Fruit fly (Drosophila melanogaster) ovary, adult (tissue): ENCODE results near the gene CG10184.

Source experiments
- CG17801 ChIP-seq: fragments of 200-800 bp; optimal IDR thresholded peaks from 2 replicates; lab custom pipeline; 2019; ENCODE audit warnings: missing biosample characterization, mild to moderate bottlenecking, missing genetic modification characterization, moderate library complexity; ENCODE audit not compliant: partially characterized antibody

The CG10184 gene

DNA sequence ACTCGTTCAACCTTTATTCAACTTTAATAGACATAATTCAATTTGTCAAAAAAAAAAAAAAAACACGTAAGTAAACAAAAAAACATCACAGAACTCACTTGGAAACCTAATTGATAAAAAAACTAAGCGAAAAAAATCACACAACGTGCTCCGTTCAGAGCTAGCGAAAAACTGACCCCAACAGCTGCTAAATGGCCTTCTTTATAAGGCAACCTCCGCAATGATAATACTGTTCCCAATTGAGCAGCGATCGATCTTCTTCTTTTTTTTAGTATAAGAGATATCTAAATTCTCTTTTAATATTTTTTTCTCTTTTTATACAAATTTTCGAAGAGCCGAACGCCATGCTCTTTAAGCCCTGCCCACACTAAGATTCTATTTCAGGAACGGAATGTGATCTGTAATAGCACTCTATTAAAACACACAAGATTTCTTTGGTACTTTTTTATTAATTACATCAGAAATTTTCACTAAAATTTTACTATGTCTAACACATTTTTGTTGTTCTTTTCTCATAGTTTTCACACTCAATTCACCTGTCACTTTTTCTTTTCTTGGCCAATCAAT is at the start of gene CG10184:
Gene CG10184, minus strand, starts transcription at position 181 of the 567 bp plus-strand sequence.
- peak; percentile 50 for TF ChIP-seq CG17801 (GFP tag; lab: Kevin White, UChicago)

dm6 chr3R:23652525-23653108 is 47.3 kb upstream of the CG10184 start:
- TF ChIP-seq CG17801 (GFP tag; lab: Kevin White, UChicago) = no peak

dm6 chr3R:23649831-23650230 is 44.5 kb upstream of the CG10184 start:
- TF ChIP-seq CG17801 (GFP tag; lab: Kevin White, UChicago) = no peak

dm6 chr3R:23646183-23646582 is 40.9 kb upstream of the CG10184 start:
- TF ChIP-seq CG17801 (GFP tag; lab: Kevin White, UChicago) = peak; percentile 42

dm6 chr3R:23642836-23643235 is 37.5 kb upstream of the CG10184 start:
- no peak for TF ChIP-seq CG17801 (GFP tag; lab: Kevin White, UChicago)

DNA sequence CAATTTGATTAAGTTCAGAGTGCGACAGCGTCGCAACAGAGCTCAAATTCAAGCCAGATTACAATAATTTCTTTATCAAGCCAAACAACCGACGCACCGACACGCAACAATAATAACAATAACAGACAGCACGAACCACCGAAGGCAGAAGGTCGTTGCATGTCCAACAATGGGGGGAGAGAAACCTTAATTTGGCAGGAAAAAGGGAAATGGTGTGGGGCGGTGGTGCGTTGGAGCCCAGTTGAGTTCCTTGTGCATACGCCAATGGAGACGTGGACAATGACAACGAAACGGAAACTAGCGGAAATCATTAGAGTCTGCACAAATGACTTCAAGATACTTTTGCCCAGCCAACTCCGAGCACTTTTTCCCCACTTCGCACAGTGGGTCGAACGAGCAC is 34.3 kb upstream of the CG10184 start:
- no peak for TF ChIP-seq CG17801 (GFP tag; lab: Kevin White, UChicago)

- TF ChIP-seq CG17801 (GFP tag; lab: Kevin White, UChicago) = no peak
Observed at dm6 chr3R:23638351-23638750, 33.1 kb upstream of the CG10184 start.

dm6 chr3R:23637277-23637676 is 32.0 kb upstream of the CG10184 start:
- no peak for TF ChIP-seq CG17801 (GFP tag; lab: Kevin White, UChicago)

dm6 chr3R:23634789-23635188 is 29.5 kb upstream of the CG10184 start:
- no peak for TF ChIP-seq CG17801 (GFP tag; lab: Kevin White, UChicago)

DNA sequence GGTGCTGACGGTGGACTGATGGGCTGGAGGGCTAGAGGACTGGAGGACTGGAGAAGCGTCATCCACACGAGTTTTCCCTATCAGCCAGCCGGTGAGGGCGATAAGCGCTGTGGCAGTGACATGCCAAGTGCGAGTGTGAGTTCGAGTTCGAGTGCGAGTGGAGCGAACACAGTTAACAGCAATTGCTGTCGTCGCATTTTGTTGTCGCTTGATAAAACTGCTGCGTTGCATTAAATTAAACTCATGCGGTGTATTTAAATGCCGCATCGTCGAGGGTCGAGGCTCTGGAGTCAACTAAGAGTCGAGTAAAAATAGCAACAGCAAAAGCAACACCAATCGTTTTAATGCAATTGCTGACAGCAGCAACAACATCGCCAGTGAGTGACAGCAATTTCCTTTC is 24.3 kb upstream of the CG10184 start:
- TF ChIP-seq CG17801 (GFP tag; lab: Kevin White, UChicago) = peak; percentile 25

DNA sequence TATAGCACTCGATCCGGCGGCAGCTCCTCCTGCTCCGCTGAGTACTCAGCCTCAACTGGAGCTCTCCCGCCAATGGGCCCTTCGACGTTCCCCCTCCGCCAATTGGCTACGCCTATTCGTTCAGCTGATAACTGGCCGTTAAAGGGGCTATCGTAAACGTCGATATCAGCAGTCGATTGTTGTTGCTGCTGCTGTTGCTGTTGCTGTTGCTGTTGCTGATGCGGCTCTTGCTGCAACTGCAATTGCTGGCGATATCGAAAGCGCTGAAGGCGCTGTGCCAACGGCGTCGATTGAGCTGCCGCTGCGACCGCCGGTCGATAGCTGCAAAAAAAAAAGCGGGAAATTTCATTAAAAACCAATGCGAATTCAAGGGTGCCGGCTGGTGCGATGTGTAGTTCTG is 21.8 kb upstream of the CG10184 start:
- TF ChIP-seq CG17801 (GFP tag; lab: Kevin White, UChicago) = no peak

dm6 chr3R:23622961-23623360 is 17.7 kb upstream of the CG10184 start:
- no peak for TF ChIP-seq CG17801 (GFP tag; lab: Kevin White, UChicago)

dm6 chr3R:23612121-23612520 is 6.8 kb upstream of the CG10184 start:
- TF ChIP-seq CG17801 (GFP tag; lab: Kevin White, UChicago) = no peak

dm6 chr3R:23601346-23601817 is 3.9 kb downstream of the CG10184 start:
- no peak for TF ChIP-seq CG17801 (GFP tag; lab: Kevin White, UChicago)

dm6 chr3R:23598934-23599333 is 6.4 kb downstream of the CG10184 start, which contains the start of gene CG10183:
Gene CG10183, minus strand, starts transcription at chr3R:23599034.
- no peak for TF ChIP-seq CG17801 (GFP tag; lab: Kevin White, UChicago)

DNA sequence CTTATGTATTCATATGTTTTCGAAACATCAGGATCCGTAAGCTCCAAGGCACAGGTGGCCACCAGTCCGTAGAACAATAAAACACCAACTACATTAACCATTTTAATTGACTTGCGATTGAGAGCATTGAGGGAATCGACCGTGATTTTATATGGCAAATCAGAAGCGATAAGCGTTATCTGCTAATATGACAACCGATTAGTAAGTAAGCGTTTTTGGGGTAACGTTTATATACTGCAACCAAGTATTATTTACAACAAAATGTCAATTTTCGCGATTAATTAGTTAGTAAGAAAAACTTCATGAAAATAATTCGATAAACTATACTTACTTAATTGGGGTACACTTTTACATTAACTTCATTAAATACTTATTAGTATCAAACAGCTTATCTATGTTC is 9.1 kb downstream of the CG10184 start, which contains the start of gene CG16723:
Gene CG16723, minus strand, starts transcription at position 101 of the 400 bp plus-strand sequence.
- no peak for TF ChIP-seq CG17801 (GFP tag; lab: Kevin White, UChicago)
